Worm (Caenorhabditis elegans) whole organism, L3 larva: ENCODE measurements around the gene vap-1.

Source experiments
- R02D3.7 ChIP-seq: fragments of 150-350 bp; optimal IDR thresholded peaks from 2 replicates; lab custom pipeline; 2014; ENCODE audit warnings: missing biosample characterization, missing genetic modification characterization
- ama-1 ChIP-seq: fragments of 150-350 bp; optimal IDR thresholded peaks from 2 replicates; lab custom pipeline; 2018
- ceh-16 ChIP-seq: sonication (generic microtip); optimal IDR thresholded peaks from 2 replicates; lab custom pipeline; 2017; ENCODE audit warnings: missing biosample characterization, missing genetic modification characterization
- ceh-82 ChIP-seq: fragments of 150-350 bp; optimal IDR thresholded peaks from 2 replicates; lab custom pipeline; 2014; ENCODE audit warnings: missing biosample characterization, missing genetic modification characterization
- ceh-9 ChIP-seq: sonication (generic microtip); optimal IDR thresholded peaks from 2 replicates; lab custom pipeline; 2018; ENCODE audit warnings: missing biosample characterization, missing genetic modification characterization
- daf-12 ChIP-seq: fragments of 150-350 bp; optimal IDR thresholded peaks from 2 replicates; lab custom pipeline; 2014; ENCODE audit warnings: missing biosample characterization, missing genetic modification reagents, missing genetic modification characterization
- egl-27 ChIP-seq: sonication (generic microtip); optimal IDR thresholded peaks from 4 replicates; lab custom pipeline; 2017; ENCODE audit warnings: missing biosample characterization, missing genetic modification reagents, missing genetic modification characterization
- egl-5 ChIP-seq: fragments of 150-350 bp; optimal IDR thresholded peaks from 2 replicates; lab custom pipeline; 2017; ENCODE audit warnings: missing biosample characterization, missing genetic modification reagents, missing genetic modification characterization, inconsistent platforms
- elt-1 ChIP-seq: fragments of 150-350 bp; optimal IDR thresholded peaks from 2 replicates; lab custom pipeline; 2014; ENCODE audit warnings: missing biosample characterization, missing genetic modification characterization
- elt-2 ChIP-seq: sonication (generic microtip); optimal IDR thresholded peaks from 2 replicates; lab custom pipeline; 2016; ENCODE audit warnings: missing genetic modification reagents, mild to moderate bottlenecking, missing genetic modification characterization, missing compliant biosample characterization
- elt-3 ChIP-seq, 3 experiments: fragments of 150-350 bp in 1 of 3; sonication (generic microtip) in 2 of 3; optimal IDR thresholded peaks; 2 replicates in 2 of 3; 4 replicates in 1 of 3; lab custom pipeline; 2014 to 2017; ENCODE audit warnings: missing biosample characterization in 3 of 3, missing genetic modification characterization in 3 of 3
- fkh-10 ChIP-seq: sonication (generic microtip); optimal IDR thresholded peaks from 2 replicates; lab custom pipeline; 2017; ENCODE audit warnings: missing biosample characterization, missing genetic modification reagents, missing genetic modification characterization
- fkh-2 ChIP-seq: fragments of 150-350 bp; optimal IDR thresholded peaks from 2 replicates; lab custom pipeline; 2014; ENCODE audit warnings: missing biosample characterization, missing genetic modification reagents, missing genetic modification characterization
- fos-1 ChIP-seq: fragments of 150-350 bp; optimal IDR thresholded peaks from 2 replicates; lab custom pipeline; 2014; ENCODE audit warnings: missing biosample characterization, missing genetic modification characterization
- hmg-11 ChIP-seq: sonication (generic microtip); optimal IDR thresholded peaks from 2 replicates; lab custom pipeline; 2016; ENCODE audit warnings: missing genetic modification characterization, missing compliant biosample characterization
- jun-1 ChIP-seq: fragments of 150-350 bp; optimal IDR thresholded peaks from 2 replicates; lab custom pipeline; 2014; ENCODE audit warnings: missing biosample characterization, missing genetic modification reagents, missing genetic modification characterization
- lin-15B ChIP-seq: fragments of 150-350 bp; optimal IDR thresholded peaks from 2 replicates; lab custom pipeline; 2014; ENCODE audit warnings: missing biosample characterization, missing genetic modification characterization
- lin-39 ChIP-seq: fragments of 150-350 bp; optimal IDR thresholded peaks from 2 replicates; lab custom pipeline; 2018; ENCODE audit warnings: missing biosample characterization, missing genetic modification reagents, missing genetic modification characterization
- lsy-12 ChIP-seq: sonication (generic microtip); optimal IDR thresholded peaks from 2 replicates; lab custom pipeline; 2016; ENCODE audit warnings: mild to moderate bottlenecking, missing genetic modification characterization, missing compliant biosample characterization
- mdl-1 ChIP-seq: fragments of 150-350 bp; optimal IDR thresholded peaks from 2 replicates; lab custom pipeline; 2014; ENCODE audit warnings: missing biosample characterization, missing genetic modification characterization
- mml-1 ChIP-seq: fragments of 150-350 bp; sonication (generic microtip); optimal IDR thresholded peaks from 3 replicates; lab custom pipeline; 2014; ENCODE audit warnings: missing biosample characterization, missing genetic modification characterization
- nfya-1 ChIP-seq: sonication (generic microtip); optimal IDR thresholded peaks from 2 replicates; lab custom pipeline; 2017; ENCODE audit warnings: missing genetic modification characterization, mild to moderate bottlenecking, missing compliant biosample characterization, antibody characterized with exemption, moderate library complexity; ENCODE audit not compliant: insufficient read depth
- nhr-12 ChIP-seq: fragments of 150-350 bp; optimal IDR thresholded peaks from 2 replicates; lab custom pipeline; 2014; ENCODE audit warnings: missing biosample characterization, missing genetic modification characterization
- nhr-23 ChIP-seq: fragments of 150-350 bp; optimal IDR thresholded peaks from 2 replicates; lab custom pipeline; 2014; ENCODE audit warnings: missing biosample characterization, missing genetic modification reagents, missing genetic modification characterization
- nhr-25 ChIP-seq: sonication (generic microtip); optimal IDR thresholded peaks from 2 replicates; lab custom pipeline; 2017; ENCODE audit warnings: missing biosample characterization, missing genetic modification characterization
- nhr-43 ChIP-seq: sonication (generic microtip); optimal IDR thresholded peaks from 2 replicates; lab custom pipeline; 2016; ENCODE audit warnings: mild to moderate bottlenecking, missing genetic modification characterization, missing compliant biosample characterization; ENCODE audit not compliant: poor library complexity, severe bottlenecking
- nhr-67 ChIP-seq: fragments of 150-350 bp; optimal IDR thresholded peaks from 2 replicates; lab custom pipeline; 2014; ENCODE audit warnings: missing biosample characterization, missing genetic modification characterization
- nhr-77 ChIP-seq: fragments of 150-350 bp; optimal IDR thresholded peaks from 2 replicates; lab custom pipeline; 2014; ENCODE audit warnings: missing biosample characterization, missing genetic modification characterization
- pha-4 ChIP-seq: fragments of 150-350 bp; optimal IDR thresholded peaks from 2 replicates; lab custom pipeline; 2014; ENCODE audit warnings: missing biosample characterization, missing genetic modification reagents, missing genetic modification characterization
- pqm-1 ChIP-seq: fragments of 150-350 bp; optimal IDR thresholded peaks from 2 replicates; lab custom pipeline; 2017; ENCODE audit warnings: missing biosample characterization, missing genetic modification characterization, inconsistent platforms
- snpc-4 ChIP-seq: fragments of 150-350 bp; optimal IDR thresholded peaks from 2 replicates; lab custom pipeline; 2014; ENCODE audit warnings: missing biosample characterization, missing genetic modification characterization
- tbx-2 ChIP-seq: sonication (generic microtip); optimal IDR thresholded peaks from 2 replicates; lab custom pipeline; 2016; ENCODE audit warnings: mild to moderate bottlenecking, missing genetic modification characterization, missing compliant biosample characterization
- unc-62 ChIP-seq: fragments of 150-350 bp; sonication (generic microtip); optimal IDR thresholded peaks from 4 replicates; lab custom pipeline; 2014; ENCODE audit warnings: missing biosample characterization, missing genetic modification reagents, missing genetic modification characterization
- zag-1 ChIP-seq: fragments of 150-350 bp; optimal IDR thresholded peaks from 2 replicates; lab custom pipeline; 2014; ENCODE audit warnings: missing biosample characterization, missing genetic modification characterization

The vap-1 gene

DNA sequence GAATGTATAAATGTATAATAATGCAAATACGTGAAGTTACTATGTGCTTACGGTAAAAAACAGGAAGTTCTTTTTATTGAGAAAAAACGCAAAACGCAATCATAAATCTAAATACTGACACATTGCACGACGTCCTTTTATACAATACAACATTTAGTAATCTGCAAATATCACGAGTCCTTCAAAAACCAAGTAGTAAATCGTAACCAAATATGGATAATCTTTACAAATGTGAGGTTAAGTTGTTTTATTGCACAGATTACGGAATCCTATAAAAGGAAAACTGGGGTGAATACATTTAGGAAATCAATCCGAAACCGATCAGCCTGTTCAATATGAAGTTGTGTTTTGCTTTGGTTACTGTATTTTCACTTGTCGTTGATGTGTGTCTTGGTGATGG lies 1.9 kb upstream of the vap-1 start, which contains the start of gene F11C7.7:
Gene F11C7.7 (plus strand): TSS at position 301 of the 400 bp plus-strand sequence.
- TF ChIP-seq ceh-9 = no peak
- TF ChIP-seq fos-1 = no peak
- TF ChIP-seq elt-3 (tag; optimal IDR thresholded peaks at IDR 0.05; lab: Kevin White, UChicago) = no peak
- no peak for TF ChIP-seq fkh-10 (GFP tag; lab: Kevin White, UChicago)
- no peak for TF ChIP-seq mml-1
- TF ChIP-seq ceh-16 (tag; lab: Kevin White, UChicago) = no peak
- no peak for TF ChIP-seq zag-1 (tag; lab: Kevin White, UChicago)
- no peak for TF ChIP-seq jun-1 (tag; lab: Kevin White, UChicago)
- TF ChIP-seq daf-12 = no peak
- TF ChIP-seq unc-62 (GFP tag; lab: Kevin White, UChicago) = no peak
- TF ChIP-seq egl-27 (tag; lab: Kevin White, UChicago) = no peak
- TF ChIP-seq elt-2 (tag; lab: Kevin White, UChicago) = no peak
- no peak for TF ChIP-seq elt-1 (tag; lab: Kevin White, UChicago)
- TF ChIP-seq lsy-12 (tag; lab: Kevin White, UChicago) = no peak
- no peak for TF ChIP-seq R02D3.7 (tag; lab: Kevin White, UChicago)
- TF ChIP-seq tbx-2 (tag; lab: Kevin White, UChicago) = no peak
- TF ChIP-seq fkh-2 (tag; lab: Kevin White, UChicago) = no peak

DNA sequence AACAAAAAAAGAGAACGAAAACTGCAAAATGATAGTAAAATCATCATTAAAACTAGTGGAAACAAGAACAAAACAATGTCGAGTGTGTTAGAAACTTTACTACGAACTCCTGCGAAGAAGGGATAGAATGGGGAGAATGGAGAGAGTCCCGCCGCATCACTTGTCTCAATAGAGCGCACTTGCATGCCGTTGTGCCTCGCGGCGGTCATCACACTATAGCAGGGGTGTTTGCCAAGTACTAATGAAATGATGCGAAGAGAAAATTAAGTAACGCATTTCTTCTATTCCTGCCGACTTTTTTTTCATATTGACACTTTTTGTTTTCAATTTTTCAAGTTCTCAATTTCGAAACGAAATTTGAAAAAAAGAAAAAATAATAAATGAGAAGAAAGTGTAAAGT lies 4.2 kb downstream of the vap-1 start:
- TF ChIP-seq jun-1 (tag; lab: Kevin White, UChicago) (peak; percentile 17), nhr-12 (tag; lab: Kevin White, UChicago) (no peak), fkh-10 (GFP tag; lab: Kevin White, UChicago) (peak; percentile 69), nfya-1 (tag; lab: Kevin White, UChicago) (peak; percentile 62), nhr-43 (peak; percentile 44), elt-3 (tag; optimal IDR thresholded peaks at IDR 0.05; lab: Kevin White, UChicago) (no peak), elt-2 (tag; lab: Kevin White, UChicago) (peak; percentile 51), nhr-23 (tag; lab: Kevin White, UChicago) (peak; percentile 72), nhr-25 (tag; lab: Kevin White, UChicago) (peak; percentile 78), mml-1 (no peak), nhr-67 (tag; lab: Kevin White, UChicago) (no peak), lin-39 (tag; lab: Kevin White, UChicago) (peak; percentile 59), snpc-4 (tag; lab: Kevin White, UChicago) (peak; percentile 84), egl-5 (tag; lab: Kevin White, UChicago) (peak; percentile 12), lin-15B (tag; lab: Kevin White, UChicago) (peak; percentile 82), hmg-11 (tag; lab: Kevin White, UChicago) (peak; percentile 82), pha-4 (tag; lab: Kevin White, UChicago) (peak; percentile 92)

DNA sequence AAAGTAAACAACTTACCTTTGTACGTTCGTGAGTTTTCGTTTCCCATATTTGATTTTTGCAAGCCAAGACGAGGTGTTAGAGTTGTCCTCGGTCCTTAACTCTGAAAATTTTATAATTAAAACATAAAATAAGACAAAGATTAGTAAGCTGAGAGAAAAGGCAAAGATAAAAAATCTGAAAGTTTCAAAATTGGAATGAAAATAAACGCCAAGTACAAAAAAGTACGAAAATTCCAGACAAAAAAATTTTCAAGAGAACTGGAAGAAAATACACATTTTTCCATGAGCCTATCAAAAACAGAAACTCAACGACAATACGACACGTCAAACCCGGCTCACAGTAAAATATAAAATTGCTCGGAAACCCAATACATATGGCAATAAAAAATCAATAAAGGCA lies 4.8 kb downstream of the vap-1 start, which contains the start of gene F10D7.5:
Gene F10D7.5 (minus strand): TSS at position 101 of the 400 bp plus-strand sequence.
- no peak for TF ChIP-seq elt-1 (tag; lab: Kevin White, UChicago)
- TF ChIP-seq ama-1 (lab: Kevin White, UChicago) = no peak
- TF ChIP-seq nhr-77 = no peak
- TF ChIP-seq mdl-1 (tag; lab: Kevin White, UChicago) = no peak
- TF ChIP-seq elt-3 (tag; optimal IDR thresholded peaks at IDR 0.05; lab: Kevin White, UChicago) = no peak
- TF ChIP-seq ceh-82 (tag; lab: Kevin White, UChicago) = no peak
- no peak for TF ChIP-seq pqm-1
- TF ChIP-seq nhr-12 (tag; lab: Kevin White, UChicago) = no peak

DNA sequence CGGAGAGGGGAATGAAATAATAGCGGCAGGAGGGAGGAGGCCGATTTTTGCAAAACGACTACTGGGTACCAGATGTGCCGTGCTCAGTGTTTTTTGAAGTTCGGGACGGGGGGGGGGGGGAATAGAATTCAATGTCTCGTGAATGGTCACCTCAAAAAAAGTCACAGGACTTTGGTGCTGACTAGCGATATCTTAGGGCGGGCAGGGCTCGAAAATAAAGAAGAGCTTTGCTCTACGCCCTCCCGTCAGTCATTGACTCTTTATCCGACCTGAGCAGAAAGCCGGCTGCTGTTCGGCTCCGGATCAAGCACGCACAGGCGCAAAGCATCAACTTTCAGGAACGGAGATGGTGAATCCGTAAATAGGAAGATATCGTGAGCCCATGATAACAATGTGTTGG lies 5.8 kb downstream of the vap-1 start:
- no peak for TF ChIP-seq ceh-9
- TF ChIP-seq nhr-25 (tag; lab: Kevin White, UChicago) = no peak
- no peak for TF ChIP-seq nhr-23 (tag; lab: Kevin White, UChicago)
- TF ChIP-seq lin-15B (tag; lab: Kevin White, UChicago) = no peak
- no peak for TF ChIP-seq daf-12
- no peak for TF ChIP-seq nfya-1 (tag; lab: Kevin White, UChicago)
- TF ChIP-seq snpc-4 (tag; lab: Kevin White, UChicago) = no peak
- no peak for TF ChIP-seq ama-1 (lab: Kevin White, UChicago)
- no peak for TF ChIP-seq nhr-43
- no peak for TF ChIP-seq pqm-1
- TF ChIP-seq, all 47 proteins: peak for 0
